Worm (Caenorhabditis elegans) whole organism, L2 larva: ENCODE results near the gene F56D5.9.

ENCODE experiments used
- C34F6.9 ChIP-seq: fragments of 150-350 bp; optimal IDR thresholded peaks from 2 replicates; lab custom pipeline; 2014; ENCODE audit warnings: missing biosample characterization, missing genetic modification characterization
- F13H6.1 ChIP-seq: sonication (generic microtip); optimal IDR thresholded peaks from 2 replicates; lab custom pipeline; 2016; ENCODE audit warnings: missing genetic modification characterization, missing compliant biosample characterization
- R02D3.7 ChIP-seq: fragments of 150-350 bp; optimal IDR thresholded peaks from 2 replicates; lab custom pipeline; 2014; ENCODE audit warnings: missing biosample characterization, missing genetic modification characterization
- Y55F3AM.14 ChIP-seq: fragments of 200-800 bp; sonication (Bioruptor generic); optimal IDR thresholded peaks from 2 replicates; lab custom pipeline; 2018; ENCODE audit warnings: mild to moderate bottlenecking, missing genetic modification characterization, missing compliant biosample characterization
- ZK546.5 ChIP-seq: sonication (generic microtip); optimal IDR thresholded peaks from 2 replicates; lab custom pipeline; 2017; ENCODE audit warnings: missing biosample characterization, missing genetic modification characterization
- alr-1 ChIP-seq: fragments of 150-350 bp; optimal IDR thresholded peaks from 2 replicates; lab custom pipeline; 2014; ENCODE audit warnings: missing biosample characterization, missing genetic modification characterization
- aly-2 ChIP-seq: fragments of 150-350 bp; optimal IDR thresholded peaks from 2 replicates; lab custom pipeline; 2014; ENCODE audit warnings: missing biosample characterization, missing genetic modification characterization
- ama-1 ChIP-seq: fragments of 150-350 bp; optimal IDR thresholded peaks from 2 replicates; lab custom pipeline; 2018; ENCODE audit warnings: inconsistent platforms
- blmp-1 ChIP-seq: sonication (generic microtip); optimal IDR thresholded peaks from 2 replicates; lab custom pipeline; 2017; ENCODE audit warnings: missing genetic modification characterization, mild to moderate bottlenecking, missing compliant biosample characterization, antibody characterized with exemption, moderate library complexity; ENCODE audit not compliant: insufficient read depth
- ceh-82 ChIP-seq: fragments of 150-350 bp; optimal IDR thresholded peaks from 2 replicates; lab custom pipeline; 2014; ENCODE audit warnings: missing biosample characterization, missing genetic modification characterization
- dmd-4 ChIP-seq: sonication (generic microtip); optimal IDR thresholded peaks from 2 replicates; lab custom pipeline; 2017; ENCODE audit warnings: missing biosample characterization, missing genetic modification characterization
- egl-27 ChIP-seq: sonication (generic microtip); optimal IDR thresholded peaks from 3 replicates; lab custom pipeline; 2017; ENCODE audit warnings: missing biosample characterization, missing genetic modification reagents, missing genetic modification characterization
- elt-1 ChIP-seq: fragments of 150-350 bp; optimal IDR thresholded peaks from 2 replicates; lab custom pipeline; 2014; ENCODE audit warnings: missing biosample characterization, missing genetic modification characterization
- elt-3 ChIP-seq: sonication (generic microtip); optimal IDR thresholded peaks from 2 replicates; lab custom pipeline; 2017; ENCODE audit warnings: missing biosample characterization, missing genetic modification characterization
- fos-1 ChIP-seq: fragments of 150-350 bp; optimal IDR thresholded peaks from 2 replicates; lab custom pipeline; 2014; ENCODE audit warnings: missing biosample characterization, missing genetic modification characterization
- gmeb-1 ChIP-seq: fragments of 150-350 bp; optimal IDR thresholded peaks from 2 replicates; lab custom pipeline; 2014; ENCODE audit warnings: missing biosample characterization, missing genetic modification characterization
- lin-11 ChIP-seq: fragments of 150-350 bp; sonication (generic microtip); optimal IDR thresholded peaks from 2 replicates; lab custom pipeline; 2014; ENCODE audit warnings: missing biosample characterization, missing genetic modification characterization, inconsistent platforms, mixed read lengths
- lin-13 ChIP-seq: fragments of 150-350 bp; optimal IDR thresholded peaks from 2 replicates; lab custom pipeline; 2014; ENCODE audit warnings: missing biosample characterization, missing genetic modification reagents, missing genetic modification characterization
- lin-39 ChIP-seq: fragments of 150-350 bp; optimal IDR thresholded peaks from 2 replicates; lab custom pipeline; 2014; ENCODE audit warnings: missing biosample characterization, missing genetic modification reagents, missing genetic modification characterization
- mab-5 ChIP-seq: fragments of 150-350 bp; optimal IDR thresholded peaks from 2 replicates; lab custom pipeline; 2014; ENCODE audit warnings: missing biosample characterization, missing genetic modification characterization
- mbf-1 ChIP-seq: sonication (generic microtip); optimal IDR thresholded peaks from 2 replicates; lab custom pipeline; 2017; ENCODE audit warnings: missing biosample characterization, missing genetic modification characterization
- mdl-1 ChIP-seq, 2 experiments: fragments of 150-350 bp in 1 of 2; sonication (generic microtip) in 1 of 2; optimal IDR thresholded peaks; 2 replicates each; lab custom pipeline; 2017; ENCODE audit warnings: missing biosample characterization in 2 of 2, missing genetic modification characterization in 2 of 2
- nhr-10 ChIP-seq: sonication (generic microtip); optimal IDR thresholded peaks from 2 replicates; lab custom pipeline; 2017; ENCODE audit warnings: missing biosample characterization, missing genetic modification characterization
- nhr-11 ChIP-seq: fragments of 150-350 bp; optimal IDR thresholded peaks from 2 replicates; lab custom pipeline; 2014; ENCODE audit warnings: missing biosample characterization, missing genetic modification characterization
- nhr-12 ChIP-seq: fragments of 150-350 bp; optimal IDR thresholded peaks from 2 replicates; lab custom pipeline; 2014; ENCODE audit warnings: missing biosample characterization, missing genetic modification characterization
- nhr-129 ChIP-seq: fragments of 150-350 bp; optimal IDR thresholded peaks from 2 replicates; lab custom pipeline; 2014; ENCODE audit warnings: missing biosample characterization, missing genetic modification characterization
- nhr-23 ChIP-seq: fragments of 150-350 bp; optimal IDR thresholded peaks from 2 replicates; lab custom pipeline; 2014; ENCODE audit warnings: missing biosample characterization, missing genetic modification reagents, missing genetic modification characterization
- nhr-237 ChIP-seq: fragments of 150-350 bp; optimal IDR thresholded peaks from 2 replicates; lab custom pipeline; 2014; ENCODE audit warnings: missing biosample characterization, missing genetic modification characterization
- nhr-25 ChIP-seq: fragments of 150-350 bp; sonication (generic microtip); optimal IDR thresholded peaks from 3 replicates; lab custom pipeline; 2014; ENCODE audit warnings: missing biosample characterization, missing genetic modification characterization
- nhr-6 ChIP-seq: fragments of 150-350 bp; optimal IDR thresholded peaks from 2 replicates; lab custom pipeline; 2014; ENCODE audit warnings: missing biosample characterization, missing genetic modification characterization
- nhr-77 ChIP-seq: fragments of 150-350 bp; optimal IDR thresholded peaks from 2 replicates; lab custom pipeline; 2014; ENCODE audit warnings: missing biosample characterization, missing genetic modification characterization
- sem-4 ChIP-seq: fragments of 150-350 bp; optimal IDR thresholded peaks from 2 replicates; lab custom pipeline; 2014; ENCODE audit warnings: missing biosample characterization, missing genetic modification reagents, missing genetic modification characterization
- skn-1 ChIP-seq: sonication (generic microtip); optimal IDR thresholded peaks from 2 replicates; lab custom pipeline; 2017; ENCODE audit warnings: missing biosample characterization, missing genetic modification characterization
- sma-3 ChIP-seq: sonication (generic microtip); optimal IDR thresholded peaks from 2 replicates; lab custom pipeline; 2016; ENCODE audit warnings: missing genetic modification reagents, missing genetic modification characterization, missing compliant biosample characterization
- sma-9 ChIP-seq, 2 experiments: fragments of 150-350 bp in 1 of 2; sonication (generic microtip) in 1 of 2; optimal IDR thresholded peaks; 2 replicates each; lab custom pipeline; 2014 to 2016; ENCODE audit warnings: missing genetic modification characterization in 2 of 2, mild to moderate bottlenecking in 1 of 2, missing biosample characterization in 1 of 2, missing compliant biosample characterization in 1 of 2, missing genetic modification reagents in 1 of 2, moderate library complexity in 1 of 2
- snpc-4 ChIP-seq: fragments of 150-350 bp; optimal IDR thresholded peaks from 2 replicates; lab custom pipeline; 2014; ENCODE audit warnings: missing biosample characterization, missing genetic modification characterization
- unc-39 ChIP-seq: fragments of 150-350 bp; optimal IDR thresholded peaks from 2 replicates; lab custom pipeline; 2014; ENCODE audit warnings: missing biosample characterization, missing genetic modification characterization
- unc-55 ChIP-seq: fragments of 150-350 bp; sonication (generic microtip); optimal IDR thresholded peaks from 3 replicates; lab custom pipeline; 2014; ENCODE audit warnings: missing biosample characterization, missing genetic modification reagents, missing genetic modification characterization
- unc-62 ChIP-seq: fragments of 150-350 bp; optimal IDR thresholded peaks from 2 replicates; lab custom pipeline; 2014; ENCODE audit warnings: missing biosample characterization, missing genetic modification reagents, missing genetic modification characterization
- zag-1 ChIP-seq: fragments of 150-350 bp; optimal IDR thresholded peaks from 2 replicates; lab custom pipeline; 2014; ENCODE audit warnings: missing biosample characterization, missing genetic modification characterization
- ztf-1 ChIP-seq: fragments of 200-800 bp; sonication (Bioruptor generic); conservative IDR thresholded peaks from 2 replicates; pipeline ENCODE4 v1.3.6; 2022; ENCODE audit warnings: missing genetic modification characterization, missing compliant biosample characterization
- ztf-11 ChIP-seq: sonication (generic microtip); optimal IDR thresholded peaks from 2 replicates; lab custom pipeline; 2017; ENCODE audit warnings: missing biosample characterization, missing genetic modification characterization
- ztf-4 ChIP-seq: fragments of 150-350 bp; optimal IDR thresholded peaks from 2 replicates; lab custom pipeline; 2014; ENCODE audit warnings: missing biosample characterization, missing genetic modification characterization

The F56D5.9 gene

DNA sequence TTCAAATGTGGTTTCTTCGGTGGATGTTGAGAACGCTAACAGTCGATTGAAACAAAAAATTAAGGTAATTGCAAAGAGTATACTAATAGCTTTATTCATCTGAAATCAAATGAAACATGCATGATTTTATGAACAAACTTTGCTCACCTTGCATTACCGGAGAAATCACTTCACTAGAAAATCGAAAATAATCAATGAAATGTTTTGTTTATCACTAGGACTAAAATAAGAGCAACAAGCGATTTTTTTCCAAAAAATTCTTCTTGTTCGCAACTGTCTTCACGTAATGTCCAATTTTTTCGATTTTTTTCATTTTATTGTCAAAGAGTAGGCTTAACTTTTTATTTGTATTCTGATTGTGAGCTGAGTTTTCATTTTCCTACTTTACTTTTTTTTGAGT lies at the start of gene F56D5.9:
F56D5.9 (minus strand) TSS at position 101 of the 400 bp plus-strand sequence.
- TF ChIP-seq egl-27 (no peak), zag-1 (no peak), Y55F3AM.14 (GFP tag; lab: Kevin White, UChicago) (no peak), sem-4 (tag; lab: Kevin White, UChicago) (no peak), ztf-11 (tag; lab: Kevin White, UChicago) (no peak), unc-62 (no peak), nhr-10 (tag; lab: Kevin White, UChicago) (no peak), ztf-1 (no peak), nhr-237 (no peak), ama-1 (lab: Kevin White, UChicago) (no peak), elt-1 (no peak), gmeb-1 (no peak), snpc-4 (tag; lab: Kevin White, UChicago) (no peak), alr-1 (tag; lab: Kevin White, UChicago) (no peak), skn-1 (tag; lab: Kevin White, UChicago) (no peak), nhr-129 (tag; lab: Kevin White, UChicago) (no peak), lin-11 (tag; lab: Kevin White, UChicago) (no peak), nhr-25 (tag; lab: Kevin White, UChicago) (no peak)

DNA sequence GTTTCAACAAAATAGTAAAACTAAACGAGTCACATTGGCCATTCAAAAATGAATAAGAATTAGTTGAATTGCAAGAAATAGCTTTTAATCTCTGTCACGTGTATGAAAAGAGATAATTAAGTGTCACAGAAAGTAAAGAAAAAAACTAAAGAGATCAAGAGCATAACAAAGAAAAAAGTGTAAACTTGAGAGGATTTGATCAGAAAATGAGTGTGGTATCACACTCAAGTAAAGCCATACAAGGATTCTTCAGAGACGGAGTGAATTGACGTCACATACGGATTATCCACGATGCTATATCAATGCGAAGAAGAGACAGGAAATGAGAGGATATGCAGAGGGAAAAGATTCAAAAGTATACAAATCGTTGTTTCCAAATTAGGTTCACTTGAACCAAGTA lies 47.0 kb upstream of the F56D5.9 start:
- no peak for TF ChIP-seq nhr-237
- peak; percentile 7 for TF ChIP-seq sma-9 (GFP tag; optimal IDR thresholded peaks at IDR 0.05; lab: Kevin White, UChicago)
- no peak for TF ChIP-seq sma-9 (tag; optimal IDR thresholded peaks at IDR 0.05; lab: Kevin White, UChicago)

DNA sequence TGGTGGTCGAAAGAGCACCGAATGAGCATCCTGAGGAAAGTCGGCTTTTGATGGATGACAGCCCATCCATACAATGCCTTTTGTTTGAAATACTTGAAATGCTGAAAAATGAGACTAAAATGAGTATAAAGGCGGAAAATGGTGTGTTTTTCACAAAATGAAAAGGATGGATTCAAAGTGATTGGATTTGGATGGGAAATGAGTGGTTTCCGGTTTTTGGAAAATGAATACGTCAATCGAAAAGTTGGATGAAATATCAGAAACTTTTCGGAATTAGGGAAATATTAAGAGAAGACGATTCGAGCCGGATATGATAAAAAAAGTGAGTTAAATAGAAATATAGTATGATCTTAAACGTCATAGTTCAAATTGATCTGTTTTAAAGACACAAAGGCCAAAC lies 45.1 kb upstream of the F56D5.9 start, which contains the start of gene F38E11.6:
F38E11.6 (minus strand) TSS at position 101 of the 400 bp plus-strand sequence.
- TF ChIP-seq ztf-4: no peak
- no peak for TF ChIP-seq unc-39 (tag; lab: Kevin White, UChicago)
- no peak for TF ChIP-seq snpc-4 (tag; lab: Kevin White, UChicago)
- TF ChIP-seq lin-39: no peak
- TF ChIP-seq elt-3 (tag; lab: Kevin White, UChicago): no peak
- TF ChIP-seq, all 48 proteins: peak for 0

DNA sequence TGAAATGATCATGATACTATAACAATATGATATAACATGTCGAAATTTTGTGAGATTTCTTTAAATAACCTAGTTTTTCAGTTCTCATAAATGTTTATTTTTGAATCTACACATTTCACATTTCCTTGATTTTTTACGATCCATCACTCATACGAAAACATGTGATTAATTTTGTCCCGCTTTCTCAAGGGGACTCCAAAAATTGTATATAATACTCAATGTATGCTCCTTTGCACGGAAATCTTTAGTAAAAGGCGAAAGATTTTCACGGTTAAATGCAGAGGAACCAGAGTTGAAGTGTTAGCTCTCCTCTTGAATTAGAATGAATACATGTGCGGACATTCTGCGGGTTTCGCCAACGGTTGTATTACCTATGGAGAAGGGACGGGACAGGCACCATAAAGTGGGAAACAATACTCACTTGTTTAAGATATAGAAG lies 42.1 kb upstream of the F56D5.9 start:
- TF ChIP-seq nhr-129 (tag; lab: Kevin White, UChicago): no peak
- TF ChIP-seq aly-2: no peak
- no peak for TF ChIP-seq dmd-4
- TF ChIP-seq sma-3 (GFP tag; lab: Kevin White, UChicago): no peak
- no peak for TF ChIP-seq mab-5 (tag; lab: Kevin White, UChicago)
- TF ChIP-seq ZK546.5 (tag; lab: Kevin White, UChicago): no peak
- no peak for TF ChIP-seq gmeb-1
- TF ChIP-seq snpc-4 (tag; lab: Kevin White, UChicago): peak; percentile 78
- no peak for TF ChIP-seq nhr-77 (tag; lab: Kevin White, UChicago)
- no peak for TF ChIP-seq nhr-11 (tag; lab: Kevin White, UChicago)
- TF ChIP-seq ama-1 (lab: Kevin White, UChicago): peak; percentile 20
- TF ChIP-seq zag-1: no peak
- TF ChIP-seq ceh-82: no peak
- TF ChIP-seq egl-27: no peak
- TF ChIP-seq fos-1 (tag; lab: Kevin White, UChicago): no peak

DNA sequence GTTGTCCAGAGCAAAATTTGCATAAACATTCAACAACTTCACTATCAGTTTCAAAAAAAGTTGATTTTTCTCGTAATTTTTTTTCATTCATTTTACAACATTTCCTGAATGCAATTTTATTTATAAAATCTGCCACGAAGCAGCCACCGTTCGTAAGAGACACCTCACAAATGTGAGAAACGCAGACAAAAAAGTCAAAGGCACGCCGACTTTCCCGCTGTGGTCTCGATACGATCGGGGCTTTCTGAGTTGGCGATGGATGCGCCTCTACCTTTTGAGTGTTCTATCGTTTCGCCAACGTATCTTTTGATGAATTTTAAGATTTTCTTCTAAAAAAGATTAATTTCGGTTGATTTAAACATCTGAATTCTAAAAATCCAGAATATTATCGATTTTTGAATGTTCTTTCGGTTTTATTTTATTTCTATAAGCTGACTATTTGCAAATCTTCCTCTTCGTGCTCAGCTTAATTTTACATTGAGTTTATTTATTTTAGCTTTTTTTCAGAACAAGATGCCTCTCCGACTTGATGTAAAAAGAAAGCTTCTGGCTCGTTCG lies 37.0 kb upstream of the F56D5.9 start, which contains the start of gene copb-2:
copb-2 (plus strand) TSS at position 508 of the 558 bp plus-strand sequence.
- TF ChIP-seq mdl-1 (tag; optimal IDR thresholded peaks at IDR 0.05; lab: Kevin White, UChicago): no peak
- peak; percentile 68 for TF ChIP-seq lin-13 (GFP tag; lab: Kevin White, UChicago)
- no peak for TF ChIP-seq R02D3.7 (tag; lab: Kevin White, UChicago)
- peak; percentile 85 for TF ChIP-seq unc-55 (GFP tag; lab: Kevin White, UChicago)
- no peak for TF ChIP-seq ceh-82
- TF ChIP-seq unc-62: no peak
- TF ChIP-seq F13H6.1 (tag; lab: Kevin White, UChicago): no peak
- no peak for TF ChIP-seq elt-3 (tag; lab: Kevin White, UChicago)
- no peak for TF ChIP-seq nhr-11 (tag; lab: Kevin White, UChicago)
- TF ChIP-seq nhr-237: no peak
- TF ChIP-seq skn-1 (tag; lab: Kevin White, UChicago): no peak
- TF ChIP-seq C34F6.9: peak; percentile 79
- TF ChIP-seq mbf-1 (tag; lab: Kevin White, UChicago): no peak
- TF ChIP-seq ztf-1: no peak
- TF ChIP-seq Y55F3AM.14 (GFP tag; lab: Kevin White, UChicago): no peak
- TF ChIP-seq sem-4 (tag; lab: Kevin White, UChicago): peak; percentile 4
- TF ChIP-seq ztf-11 (tag; lab: Kevin White, UChicago): no peak
- peak; percentile 20 for TF ChIP-seq sma-3 (GFP tag; lab: Kevin White, UChicago)
- no peak for TF ChIP-seq ztf-4
- no peak for TF ChIP-seq nhr-6
- no peak for TF ChIP-seq mab-5 (tag; lab: Kevin White, UChicago)
- no peak for TF ChIP-seq zag-1
- TF ChIP-seq nhr-77 (tag; lab: Kevin White, UChicago): no peak
- TF ChIP-seq blmp-1 (tag; lab: Kevin White, UChicago): no peak
- TF ChIP-seq dmd-4: no peak
- TF ChIP-seq ZK546.5 (tag; lab: Kevin White, UChicago): no peak
- no peak for TF ChIP-seq nhr-23 (tag; lab: Kevin White, UChicago)
- no peak for TF ChIP-seq nhr-12
